Fruit fly (Drosophila melanogaster) whole organism, embryonic: Measurements from ENCODE around the gene Rab23.

Experiments
- CG10543 ChIP-seq: fragments of 200-800 bp; sonication (Bioruptor generic); optimal IDR thresholded peaks from 3 replicates; lab custom pipeline; 2017; ENCODE audit warnings: missing biosample characterization, mild to moderate bottlenecking, missing genetic modification characterization, moderate library complexity
- CG11723 ChIP-seq: fragments of 200-800 bp; sonication (Bioruptor generic); optimal IDR thresholded peaks from 2 replicates; lab custom pipeline; 2017; ENCODE audit warnings: missing biosample characterization, mild to moderate bottlenecking, missing genetic modification characterization
- CG15073 ChIP-seq: fragments of 200-800 bp; sonication (Bioruptor generic); optimal IDR thresholded peaks from 2 replicates; lab custom pipeline; 2016; ENCODE audit warnings: missing biosample characterization, missing genetic modification characterization
- CG2116 ChIP-seq: fragments of 200-800 bp; sonication (Bioruptor generic); optimal IDR thresholded peaks from 3 replicates; lab custom pipeline; 2018; ENCODE audit warnings: missing biosample characterization, mild to moderate bottlenecking, missing genetic modification characterization
- CG31441 ChIP-seq: fragments of 200-800 bp; sonication (Bioruptor generic); IDR thresholded peaks from 2 replicates; pipeline ENCODE4 v1.3.6; 2022; ENCODE audit warnings: missing biosample characterization, missing genetic modification characterization
- Gug ChIP-seq: fragments of 200-800 bp; sonication (Bioruptor generic); IDR thresholded peaks from 4 replicates; pipeline ENCODE4 v1.3.6; 2022; ENCODE audit warnings: missing biosample characterization, missing genetic modification characterization
- TFAM ChIP-seq: fragments of 200-800 bp; sonication (Bioruptor generic); optimal IDR thresholded peaks from 2 replicates; lab custom pipeline; 2017; ENCODE audit warnings: missing biosample characterization, missing genetic modification characterization, inconsistent platforms
- ab ChIP-seq: fragments of 200-800 bp; sonication (Bioruptor generic); optimal IDR thresholded peaks from 2 replicates; lab custom pipeline; 2016; ENCODE audit warnings: missing biosample characterization, missing genetic modification characterization
- ara ChIP-seq: fragments of 200-800 bp; sonication (Bioruptor generic); IDR thresholded peaks from 2 replicates; pipeline ENCODE4 v1.3.6; 2022; ENCODE audit warnings: missing biosample characterization, missing genetic modification characterization
- br ChIP-seq: fragments of >200 bp; optimal IDR thresholded peaks from 2 replicates; lab custom pipeline; 2017
- hb ChIP-seq: fragments of 200-800 bp; sonication (Bioruptor generic); IDR thresholded peaks from 3 replicates; pipeline ENCODE4 v1.3.6; 2022; ENCODE audit warnings: missing biosample characterization, missing genetic modification characterization; ENCODE audit not compliant: partially characterized antibody

DNA sequence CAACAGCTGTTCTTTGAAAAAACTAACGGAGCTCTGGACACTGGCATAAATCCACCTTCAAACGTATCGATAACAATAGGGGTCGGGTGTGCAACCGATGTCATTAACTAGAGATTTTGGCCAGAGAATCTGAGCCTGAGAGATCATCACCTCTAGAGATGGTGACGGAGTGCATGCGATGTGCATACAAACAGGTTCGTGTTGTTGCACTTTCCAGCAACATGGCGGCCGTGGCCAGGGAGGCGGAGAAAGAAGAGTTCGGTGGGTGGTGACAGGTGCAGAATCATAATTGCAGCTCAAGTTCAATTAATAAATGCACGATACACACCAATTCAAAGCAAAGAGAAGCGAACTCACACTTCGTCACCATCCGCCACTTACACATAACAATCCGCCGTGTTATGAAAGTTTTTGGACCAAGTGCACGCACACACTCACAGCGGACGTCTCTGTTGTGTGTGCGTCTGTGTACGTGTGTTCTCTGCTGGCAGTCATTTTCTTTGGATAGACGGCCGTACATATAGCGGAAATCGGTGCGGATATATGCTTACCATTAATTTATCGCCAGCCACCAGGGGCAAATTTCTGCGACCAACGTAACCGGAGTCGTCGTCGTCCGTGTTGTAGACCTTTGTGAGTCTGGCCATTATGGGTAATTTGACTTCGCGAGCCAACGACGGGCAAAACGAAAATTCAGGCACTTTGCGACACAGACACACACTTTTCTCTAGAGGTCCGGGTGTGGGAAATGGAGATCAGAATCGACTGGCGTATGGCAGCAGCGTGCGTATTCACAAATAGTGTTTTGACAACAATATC, 26.0 kb downstream of the Rab23 start:
- TF ChIP-seq TFAM (GFP tag; lab: Kevin White, UChicago) (no peak), Gug (GFP tag; lab: Robert Waterston, UW) (peak; percentile 19; the same call in 1 of the 4 replicates), CG2116 (GFP tag; lab: Kevin White, UChicago) (peak; percentile 36), ara (no peak), ab (GFP tag; lab: Kevin White, UChicago) (peak; percentile 4), CG31441 (GFP tag; lab: Robert Waterston, UW) (no peak), CG10543 (GFP tag; lab: Kevin White, UChicago) (no peak), CG11723 (GFP tag; lab: Kevin White, UChicago) (no peak), hb (GFP tag; lab: Robert Waterston, UW) (no peak), br (no peak), CG15073 (GFP tag; lab: Kevin White, UChicago) (no peak)
